Worm (Caenorhabditis elegans) whole organism, L3 larva: ENCODE data around the gene gnrr-3.
A peak's percentile ranks its signal among the peaks of the same experiment; 100 is the strongest.

ENCODE experiments used
- R02D3.7 ChIP-seq: fragments of 150-350 bp; optimal IDR thresholded peaks from 2 replicates; lab custom pipeline; 2014; ENCODE audit warnings: missing biosample characterization, missing genetic modification characterization
- ZK546.5 ChIP-seq: sonication (generic microtip); optimal IDR thresholded peaks from 2 replicates; lab custom pipeline; 2017; ENCODE audit warnings: missing biosample characterization, missing genetic modification characterization
- aly-2 ChIP-seq: fragments of 150-350 bp; optimal IDR thresholded peaks from 2 replicates; lab custom pipeline; 2014; ENCODE audit warnings: missing biosample characterization, missing genetic modification characterization
- ama-1 ChIP-seq: fragments of 150-350 bp; optimal IDR thresholded peaks from 2 replicates; lab custom pipeline; 2018
- ceh-16 ChIP-seq: sonication (generic microtip); optimal IDR thresholded peaks from 2 replicates; lab custom pipeline; 2017; ENCODE audit warnings: missing biosample characterization, missing genetic modification characterization
- ceh-28 ChIP-seq: fragments of 150-350 bp; optimal IDR thresholded peaks from 2 replicates; lab custom pipeline; 2014; ENCODE audit warnings: missing biosample characterization, missing genetic modification reagents, missing genetic modification characterization
- ceh-82 ChIP-seq: fragments of 150-350 bp; optimal IDR thresholded peaks from 2 replicates; lab custom pipeline; 2014; ENCODE audit warnings: missing biosample characterization, missing genetic modification characterization
- ceh-9 ChIP-seq: sonication (generic microtip); optimal IDR thresholded peaks from 2 replicates; lab custom pipeline; 2018; ENCODE audit warnings: missing biosample characterization, missing genetic modification characterization
- daf-12 ChIP-seq: fragments of 150-350 bp; optimal IDR thresholded peaks from 2 replicates; lab custom pipeline; 2014; ENCODE audit warnings: missing biosample characterization, missing genetic modification reagents, missing genetic modification characterization
- egl-27 ChIP-seq: sonication (generic microtip); optimal IDR thresholded peaks from 4 replicates; lab custom pipeline; 2017; ENCODE audit warnings: missing biosample characterization, missing genetic modification reagents, missing genetic modification characterization
- egl-5 ChIP-seq: fragments of 150-350 bp; optimal IDR thresholded peaks from 2 replicates; lab custom pipeline; 2017; ENCODE audit warnings: missing biosample characterization, missing genetic modification reagents, missing genetic modification characterization, inconsistent platforms
- elt-1 ChIP-seq: fragments of 150-350 bp; optimal IDR thresholded peaks from 2 replicates; lab custom pipeline; 2014; ENCODE audit warnings: missing biosample characterization, missing genetic modification characterization
- elt-2 ChIP-seq: sonication (generic microtip); optimal IDR thresholded peaks from 2 replicates; lab custom pipeline; 2016; ENCODE audit warnings: missing genetic modification reagents, mild to moderate bottlenecking, missing genetic modification characterization, missing compliant biosample characterization
- elt-3 ChIP-seq, 3 experiments: fragments of 150-350 bp in 1 of 3; sonication (generic microtip) in 2 of 3; optimal IDR thresholded peaks; 2 replicates in 2 of 3; 4 replicates in 1 of 3; lab custom pipeline; 2014 to 2017; ENCODE audit warnings: missing biosample characterization in 3 of 3, missing genetic modification characterization in 3 of 3
- eor-1 ChIP-seq, 2 experiments: fragments of 150-350 bp; optimal IDR thresholded peaks; 2 replicates each; lab custom pipeline; 2014 to 2018; ENCODE audit warnings: missing biosample characterization in 2 of 2, missing genetic modification characterization in 2 of 2
- fkh-10 ChIP-seq: sonication (generic microtip); optimal IDR thresholded peaks from 2 replicates; lab custom pipeline; 2017; ENCODE audit warnings: missing biosample characterization, missing genetic modification reagents, missing genetic modification characterization
- fkh-2 ChIP-seq: fragments of 150-350 bp; optimal IDR thresholded peaks from 2 replicates; lab custom pipeline; 2014; ENCODE audit warnings: missing biosample characterization, missing genetic modification reagents, missing genetic modification characterization
- fos-1 ChIP-seq: fragments of 150-350 bp; optimal IDR thresholded peaks from 2 replicates; lab custom pipeline; 2014; ENCODE audit warnings: missing biosample characterization, missing genetic modification characterization
- hmg-11 ChIP-seq: sonication (generic microtip); optimal IDR thresholded peaks from 2 replicates; lab custom pipeline; 2016; ENCODE audit warnings: missing genetic modification characterization, missing compliant biosample characterization
- jun-1 ChIP-seq: fragments of 150-350 bp; optimal IDR thresholded peaks from 2 replicates; lab custom pipeline; 2014; ENCODE audit warnings: missing biosample characterization, missing genetic modification reagents, missing genetic modification characterization
- lin-15B ChIP-seq: fragments of 150-350 bp; optimal IDR thresholded peaks from 2 replicates; lab custom pipeline; 2014; ENCODE audit warnings: missing biosample characterization, missing genetic modification characterization
- lin-39 ChIP-seq: fragments of 150-350 bp; optimal IDR thresholded peaks from 2 replicates; lab custom pipeline; 2018; ENCODE audit warnings: missing biosample characterization, missing genetic modification reagents, missing genetic modification characterization
- lsy-12 ChIP-seq: sonication (generic microtip); optimal IDR thresholded peaks from 2 replicates; lab custom pipeline; 2016; ENCODE audit warnings: mild to moderate bottlenecking, missing genetic modification characterization, missing compliant biosample characterization
- mdl-1 ChIP-seq: fragments of 150-350 bp; optimal IDR thresholded peaks from 2 replicates; lab custom pipeline; 2014; ENCODE audit warnings: missing biosample characterization, missing genetic modification characterization
- mml-1 ChIP-seq: fragments of 150-350 bp; sonication (generic microtip); optimal IDR thresholded peaks from 3 replicates; lab custom pipeline; 2014; ENCODE audit warnings: missing biosample characterization, missing genetic modification characterization
- nfya-1 ChIP-seq: sonication (generic microtip); optimal IDR thresholded peaks from 2 replicates; lab custom pipeline; 2017; ENCODE audit warnings: missing genetic modification characterization, mild to moderate bottlenecking, missing compliant biosample characterization, antibody characterized with exemption, moderate library complexity; ENCODE audit not compliant: insufficient read depth
- nhr-11 ChIP-seq: fragments of 150-350 bp; optimal IDR thresholded peaks from 2 replicates; lab custom pipeline; 2014; ENCODE audit warnings: missing biosample characterization, missing genetic modification characterization
- nhr-12 ChIP-seq: fragments of 150-350 bp; optimal IDR thresholded peaks from 2 replicates; lab custom pipeline; 2014; ENCODE audit warnings: missing biosample characterization, missing genetic modification characterization
- nhr-23 ChIP-seq: fragments of 150-350 bp; optimal IDR thresholded peaks from 2 replicates; lab custom pipeline; 2014; ENCODE audit warnings: missing biosample characterization, missing genetic modification reagents, missing genetic modification characterization
- nhr-237 ChIP-seq: fragments of 150-350 bp; optimal IDR thresholded peaks from 2 replicates; lab custom pipeline; 2014; ENCODE audit warnings: missing biosample characterization, missing genetic modification characterization
- nhr-25 ChIP-seq: sonication (generic microtip); optimal IDR thresholded peaks from 2 replicates; lab custom pipeline; 2017; ENCODE audit warnings: missing biosample characterization, missing genetic modification characterization
- nhr-28 ChIP-seq: fragments of 150-350 bp; optimal IDR thresholded peaks from 2 replicates; lab custom pipeline; 2014; ENCODE audit warnings: missing biosample characterization, missing genetic modification characterization
- nhr-43 ChIP-seq: sonication (generic microtip); optimal IDR thresholded peaks from 2 replicates; lab custom pipeline; 2016; ENCODE audit warnings: mild to moderate bottlenecking, missing genetic modification characterization, missing compliant biosample characterization; ENCODE audit not compliant: poor library complexity, severe bottlenecking
- nhr-67 ChIP-seq: fragments of 150-350 bp; optimal IDR thresholded peaks from 2 replicates; lab custom pipeline; 2014; ENCODE audit warnings: missing biosample characterization, missing genetic modification characterization
- nhr-76 ChIP-seq: fragments of 150-350 bp; sonication (generic microtip); optimal IDR thresholded peaks from 5 replicates; lab custom pipeline; 2014; ENCODE audit warnings: missing biosample characterization, missing genetic modification characterization
- nhr-77 ChIP-seq: fragments of 150-350 bp; optimal IDR thresholded peaks from 2 replicates; lab custom pipeline; 2014; ENCODE audit warnings: missing biosample characterization, missing genetic modification characterization
- pha-4 ChIP-seq: fragments of 150-350 bp; optimal IDR thresholded peaks from 2 replicates; lab custom pipeline; 2014; ENCODE audit warnings: missing biosample characterization, missing genetic modification reagents, missing genetic modification characterization
- pqm-1 ChIP-seq: fragments of 150-350 bp; optimal IDR thresholded peaks from 2 replicates; lab custom pipeline; 2017; ENCODE audit warnings: missing biosample characterization, missing genetic modification characterization, inconsistent platforms
- sea-2 ChIP-seq: fragments of 150-350 bp; sonication (generic microtip); optimal IDR thresholded peaks from 4 replicates; lab custom pipeline; 2014; ENCODE audit warnings: missing biosample characterization, missing genetic modification reagents, missing genetic modification characterization
- skn-1 ChIP-seq: fragments of 150-350 bp; optimal IDR thresholded peaks from 2 replicates; lab custom pipeline; 2014; ENCODE audit warnings: missing biosample characterization, missing genetic modification characterization
- snpc-4 ChIP-seq: fragments of 150-350 bp; optimal IDR thresholded peaks from 2 replicates; lab custom pipeline; 2014; ENCODE audit warnings: missing biosample characterization, missing genetic modification characterization
- tbx-2 ChIP-seq: sonication (generic microtip); optimal IDR thresholded peaks from 2 replicates; lab custom pipeline; 2016; ENCODE audit warnings: mild to moderate bottlenecking, missing genetic modification characterization, missing compliant biosample characterization
- unc-39 ChIP-seq: sonication (generic microtip); optimal IDR thresholded peaks from 4 replicates; lab custom pipeline; 2017; ENCODE audit warnings: missing biosample characterization, missing genetic modification characterization
- unc-62 ChIP-seq: fragments of 150-350 bp; sonication (generic microtip); optimal IDR thresholded peaks from 4 replicates; lab custom pipeline; 2014; ENCODE audit warnings: missing biosample characterization, missing genetic modification reagents, missing genetic modification characterization
- zag-1 ChIP-seq: fragments of 150-350 bp; optimal IDR thresholded peaks from 2 replicates; lab custom pipeline; 2014; ENCODE audit warnings: missing biosample characterization, missing genetic modification characterization
- ztf-11 ChIP-seq: fragments of 150-350 bp; optimal IDR thresholded peaks from 2 replicates; lab custom pipeline; 2014; ENCODE audit warnings: missing biosample characterization, missing genetic modification characterization
- ztf-4 ChIP-seq: fragments of 150-350 bp; optimal IDR thresholded peaks from 2 replicates; lab custom pipeline; 2014; ENCODE audit warnings: missing biosample characterization, missing genetic modification characterization

Gene gnrr-3

DNA sequence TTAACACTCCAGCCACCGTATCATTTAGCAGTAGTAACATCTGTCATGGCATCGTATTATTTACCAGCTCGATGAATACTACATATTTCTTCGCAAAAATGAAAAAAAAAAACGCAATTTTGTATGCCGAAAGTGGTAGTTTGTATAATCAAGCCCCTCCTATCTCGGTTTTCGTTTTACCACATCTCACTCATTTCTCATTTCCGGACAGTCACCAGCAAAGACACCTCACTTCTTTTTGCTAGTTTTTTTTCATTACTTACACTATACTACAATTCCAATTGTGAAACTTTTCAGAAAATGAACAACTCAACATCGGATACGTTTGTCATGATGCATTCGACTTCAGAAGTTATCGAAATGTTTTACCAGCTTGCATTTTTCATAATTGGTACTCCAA is at the start of gene gnrr-3:
Gene gnrr-3, plus strand, starts transcription at position 301 of the 400 bp plus-strand sequence.
- no peak for TF ChIP-seq ceh-9 (tag; lab: Kevin White, UChicago)
- TF ChIP-seq elt-3 (tag; optimal IDR thresholded peaks at IDR 0.05; lab: Kevin White, UChicago) = no peak
- no peak for TF ChIP-seq tbx-2 (tag; lab: Kevin White, UChicago)
- no peak for TF ChIP-seq nhr-67 (tag; lab: Kevin White, UChicago)
- TF ChIP-seq unc-39 (tag; lab: Kevin White, UChicago) = no peak
- no peak for TF ChIP-seq egl-5 (tag; lab: Kevin White, UChicago)
- no peak for TF ChIP-seq nhr-12 (tag; lab: Kevin White, UChicago)
- no peak for TF ChIP-seq ceh-82 (tag; lab: Kevin White, UChicago)
- no peak for TF ChIP-seq nhr-11 (tag; lab: Kevin White, UChicago)
- TF ChIP-seq mdl-1 = no peak
- no peak for TF ChIP-seq fkh-2 (tag; lab: Kevin White, UChicago)
- TF ChIP-seq unc-62 (GFP tag; lab: Kevin White, UChicago) = no peak
- no peak for TF ChIP-seq elt-1 (tag; lab: Kevin White, UChicago)
- TF ChIP-seq nhr-28 (tag; lab: Kevin White, UChicago) = no peak
- TF ChIP-seq R02D3.7 (tag; lab: Kevin White, UChicago) = no peak
- no peak for TF ChIP-seq jun-1
- TF ChIP-seq lin-15B (tag; lab: Kevin White, UChicago) = no peak
- no peak for TF ChIP-seq lsy-12
- TF ChIP-seq mml-1 (tag; lab: Kevin White, UChicago) = no peak
- no peak for TF ChIP-seq aly-2

DNA sequence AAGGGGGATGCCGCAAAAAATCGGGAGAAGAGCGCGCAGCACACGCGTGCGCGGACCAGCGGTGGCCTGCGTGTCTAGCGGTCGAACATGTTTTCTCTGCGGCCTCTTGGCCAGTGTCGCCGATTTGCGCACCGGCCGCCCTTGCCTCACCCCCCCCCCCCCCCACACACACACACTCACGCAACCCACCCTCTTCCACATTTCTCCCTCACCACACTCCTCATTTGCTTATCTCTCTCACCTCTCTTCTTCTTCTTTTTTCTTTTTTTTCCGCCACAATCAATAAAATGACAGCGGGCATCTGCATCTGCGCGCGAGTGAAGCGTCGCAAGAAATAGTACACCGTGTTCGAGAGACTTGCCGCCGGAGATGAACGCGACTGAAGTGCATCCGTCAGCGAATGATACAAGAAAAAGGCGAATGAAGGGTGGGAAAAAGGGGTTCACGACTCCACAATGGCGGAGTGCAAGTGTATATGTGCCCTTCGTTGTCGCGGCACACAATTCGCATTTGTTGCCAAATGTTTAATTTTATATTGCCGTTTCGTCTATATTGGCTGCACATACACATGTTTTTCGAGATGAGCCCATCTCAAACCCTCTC is 49.6 kb upstream of the gnrr-3 start:
- TF ChIP-seq egl-5 (tag; lab: Kevin White, UChicago) = peak; percentile 68
- TF ChIP-seq tbx-2 (tag; lab: Kevin White, UChicago) = peak; percentile 64
- TF ChIP-seq ceh-9 (tag; lab: Kevin White, UChicago) = no peak
- TF ChIP-seq nhr-11 (tag; lab: Kevin White, UChicago) = peak; percentile 45
- TF ChIP-seq mdl-1 = no peak
- TF ChIP-seq pha-4 (tag; lab: Kevin White, UChicago) = peak; percentile 69
- peak; percentile 5 for TF ChIP-seq lin-15B (tag; lab: Kevin White, UChicago)
- peak; percentile 96 for TF ChIP-seq hmg-11
- no peak for TF ChIP-seq pqm-1
- TF ChIP-seq eor-1 (tag; optimal IDR thresholded peaks at IDR 0.05; lab: Kevin White, UChicago) = no peak
- TF ChIP-seq nhr-77 (tag; lab: Kevin White, UChicago) = no peak
- no peak for TF ChIP-seq zag-1
- no peak for TF ChIP-seq nhr-76 (tag; lab: Kevin White, UChicago)
- peak; percentile 50 for TF ChIP-seq elt-2 (tag; lab: Kevin White, UChicago)
- TF ChIP-seq ztf-11 (tag; lab: Kevin White, UChicago) = peak; percentile 3
- no peak for TF ChIP-seq nhr-12 (tag; lab: Kevin White, UChicago)
- TF ChIP-seq nhr-67 (tag; lab: Kevin White, UChicago) = no peak
- no peak for TF ChIP-seq daf-12 (tag; lab: Kevin White, UChicago)
- no peak for TF ChIP-seq elt-1 (tag; lab: Kevin White, UChicago)
- TF ChIP-seq jun-1 = no peak
- no peak for TF ChIP-seq unc-62 (GFP tag; lab: Kevin White, UChicago)
- TF ChIP-seq sea-2 (GFP tag; lab: Kevin White, UChicago) = peak; percentile 81
- TF ChIP-seq nhr-43 (tag; lab: Kevin White, UChicago) = no peak
- TF ChIP-seq ceh-28 (tag; lab: Kevin White, UChicago) = peak; percentile 89
- TF ChIP-seq ZK546.5 (tag; lab: Kevin White, UChicago) = no peak
- TF ChIP-seq mml-1 (tag; lab: Kevin White, UChicago) = no peak
- no peak for TF ChIP-seq elt-3 (tag; optimal IDR thresholded peaks at IDR 0.05; lab: Kevin White, UChicago)
- no peak for TF ChIP-seq skn-1
- no peak for TF ChIP-seq aly-2
- TF ChIP-seq nhr-237 (tag; lab: Kevin White, UChicago) = no peak
- TF ChIP-seq R02D3.7 (tag; lab: Kevin White, UChicago) = peak; percentile 29
- no peak for TF ChIP-seq nhr-28 (tag; lab: Kevin White, UChicago)
- TF ChIP-seq egl-27 = no peak
- TF ChIP-seq nfya-1 = peak; percentile 69
- TF ChIP-seq ceh-16 (tag; lab: Kevin White, UChicago) = no peak
- TF ChIP-seq fkh-2 (tag; lab: Kevin White, UChicago) = no peak
- TF ChIP-seq unc-39 (tag; lab: Kevin White, UChicago) = no peak
- no peak for TF ChIP-seq fos-1 (tag; lab: Kevin White, UChicago)
- peak; percentile 70 for TF ChIP-seq ceh-82 (tag; lab: Kevin White, UChicago)
- TF ChIP-seq lsy-12 = peak; percentile 92
- peak; percentile 89 for TF ChIP-seq nhr-23 (tag; lab: Kevin White, UChicago)
- TF ChIP-seq ama-1 = no peak
- TF ChIP-seq fkh-10 (GFP tag; lab: Kevin White, UChicago) = peak; percentile 71
- peak; percentile 83 for TF ChIP-seq nhr-25
- TF ChIP-seq ztf-4 (tag; lab: Kevin White, UChicago) = no peak
- TF ChIP-seq lin-39 (tag; lab: Kevin White, UChicago) = peak; percentile 49
- TF ChIP-seq snpc-4 = peak; percentile 70
